Worm (Caenorhabditis elegans) whole organism, L4/young adult: Measurements from ENCODE around the gene ttll-5.

Experiments
- W03F9.2 ChIP-seq: fragments of 150-350 bp; optimal IDR thresholded peaks from 2 replicates; lab custom pipeline; 2014; ENCODE audit warnings: missing biosample characterization, missing genetic modification characterization
- dao-5 ChIP-seq: sonication (generic microtip); optimal IDR thresholded peaks from 2 replicates; lab custom pipeline; 2016; ENCODE audit warnings: missing genotype, missing genetic modification characterization, moderate library complexity, missing compliant biosample characterization
- him-1 ChIP-seq: sonication (generic microtip); optimal IDR thresholded peaks from 2 replicates; lab custom pipeline; 2016; ENCODE audit warnings: missing genotype, missing genetic modification reagents, missing genetic modification characterization, missing compliant biosample characterization

DNA sequence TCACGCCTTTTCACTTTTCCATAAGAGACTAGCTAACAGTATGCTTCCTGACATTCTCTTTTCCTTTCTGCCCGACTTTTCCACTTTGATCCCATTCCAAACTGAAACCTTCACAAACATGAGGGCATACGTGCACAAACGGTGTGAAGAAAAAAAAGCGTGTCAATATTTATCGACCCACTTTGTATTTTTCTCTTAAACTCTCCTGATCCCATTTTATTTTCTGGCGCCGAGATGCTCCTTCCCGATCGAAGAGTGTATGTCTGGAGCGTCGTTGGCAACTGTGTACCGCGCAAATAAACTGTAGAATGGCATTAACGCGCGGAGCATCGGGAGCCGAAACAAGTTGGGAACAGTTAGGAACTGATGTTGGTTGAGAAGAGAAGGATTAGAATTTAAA lies 20.7 kb downstream of the ttll-5 start:
- TF ChIP-seq dao-5 (tag; lab: Kevin White, UChicago), result no peak
- TF ChIP-seq W03F9.2 (tag; lab: Kevin White, UChicago), result no peak
- TF ChIP-seq him-1 (tag; lab: Kevin White, UChicago), result no peak
